Worm (Caenorhabditis elegans) whole organism, late embryonic: Measurements from ENCODE around the gene C03B1.10.

ENCODE experiments used
- ama-1 ChIP-seq: fragments of 150-350 bp; optimal IDR thresholded peaks from 2 replicates; lab custom pipeline; 2014
- dmd-4 ChIP-seq: sonication (generic microtip); optimal IDR thresholded peaks from 2 replicates; lab custom pipeline; 2016; ENCODE audit warnings: borderline replicate concordance, missing genetic modification characterization, missing compliant biosample characterization
- ets-4 ChIP-seq: sonication (generic microtip); optimal IDR thresholded peaks from 2 replicates; lab custom pipeline; 2016; ENCODE audit warnings: missing genetic modification characterization, missing compliant biosample characterization
- fkh-10 ChIP-seq: fragments of 150-350 bp; optimal IDR thresholded peaks from 2 replicates; lab custom pipeline; 2014; ENCODE audit warnings: missing biosample characterization, missing genetic modification reagents, missing genetic modification characterization
- odd-2 ChIP-seq: sonication (generic microtip); optimal IDR thresholded peaks from 2 replicates; lab custom pipeline; 2017; ENCODE audit warnings: antibody characterized with exemption, mild to moderate bottlenecking, missing genetic modification characterization, missing compliant biosample characterization
- pag-3 ChIP-seq: sonication (generic microtip); optimal IDR thresholded peaks from 2 replicates; lab custom pipeline; 2016; ENCODE audit warnings: missing compliant biosample characterization, missing genetic modification characterization, borderline replicate concordance
- sox-2 ChIP-seq: fragments of 200-800 bp; sonication (Bioruptor generic); IDR thresholded peaks from 2 replicates; pipeline ENCODE4 v1.3.6; 2022; ENCODE audit warnings: missing genetic modification reagents, missing genetic modification characterization, missing compliant biosample characterization
- sox-4 ChIP-seq: sonication (generic microtip); optimal IDR thresholded peaks from 2 replicates; lab custom pipeline; 2017; ENCODE audit warnings: mild to moderate bottlenecking, missing genetic modification characterization, inconsistent platforms, missing compliant biosample characterization
- syd-9 ChIP-seq: sonication (generic microtip); optimal IDR thresholded peaks from 2 replicates; lab custom pipeline; 2016; ENCODE audit warnings: mild to moderate bottlenecking, missing genetic modification characterization, moderate library complexity, missing compliant biosample characterization
- tbx-2 ChIP-seq: sonication (generic microtip); optimal IDR thresholded peaks from 2 replicates; lab custom pipeline; 2016; ENCODE audit warnings: missing genetic modification characterization, missing compliant biosample characterization
- unc-42 ChIP-seq: sonication (generic microtip); optimal IDR thresholded peaks from 2 replicates; lab custom pipeline; 2016; ENCODE audit warnings: missing genotype, missing genetic modification characterization, missing compliant biosample characterization
- unc-86 ChIP-seq: sonication (generic microtip); optimal IDR thresholded peaks from 2 replicates; lab custom pipeline; 2016; ENCODE audit warnings: missing genetic modification characterization, missing compliant biosample characterization

ce11 chrX:6338446-6338845, 19.2 kb downstream of the C03B1.10 start:
- TF ChIP-seq unc-86 (tag; lab: Kevin White, UChicago) (no peak), odd-2 (tag; lab: Kevin White, UChicago) (no peak), pag-3 (tag; lab: Kevin White, UChicago) (no peak), dmd-4 (no peak), ama-1 (no peak), sox-2 (GFP tag; lab: Robert Waterston, UW) (no peak), syd-9 (tag; lab: Kevin White, UChicago) (no peak), unc-42 (tag; lab: Kevin White, UChicago) (no peak), sox-4 (tag; lab: Kevin White, UChicago) (no peak), tbx-2 (no peak), fkh-10 (GFP tag; lab: Kevin White, UChicago) (no peak), ets-4 (tag; lab: Kevin White, UChicago) (no peak)
